Fruit fly (Drosophila melanogaster) whole organism, embryonic: ENCODE measurements around the gene RabX6.

ENCODE experiments used
- B-H2 ChIP-seq: fragments of 200-800 bp; sonication (Bioruptor generic); optimal IDR thresholded peaks from 2 replicates; lab custom pipeline; 2018; ENCODE audit warnings: missing biosample characterization, mild to moderate bottlenecking, missing genetic modification characterization
- CG10321 ChIP-seq: fragments of 200-800 bp; sonication (Bioruptor generic); IDR thresholded peaks from 2 replicates; pipeline ENCODE4 v1.3.6; 2022; ENCODE audit warnings: missing biosample characterization, missing genetic modification characterization
- CG10366 ChIP-seq: fragments of 200-800 bp; sonication (Bioruptor generic); IDR thresholded peaks from 2 replicates; pipeline ENCODE4 v1.3.6; 2022; ENCODE audit warnings: missing biosample characterization, missing genetic modification characterization
- CG12219 ChIP-seq: fragments of 200-800 bp; sonication (Bioruptor generic); optimal IDR thresholded peaks from 3 replicates; lab custom pipeline; 2018; ENCODE audit warnings: missing biosample characterization, mild to moderate bottlenecking, missing genetic modification characterization
- CG12391 ChIP-seq: fragments of 200-800 bp; sonication (Bioruptor generic); optimal IDR thresholded peaks from 3 replicates; lab custom pipeline; 2018; ENCODE audit warnings: missing biosample characterization, mild to moderate bottlenecking, missing genetic modification characterization, moderate library complexity
- CG13287 ChIP-seq: fragments of 200-800 bp; sonication (Bioruptor generic); IDR thresholded peaks from 2 replicates; pipeline ENCODE4 v1.3.6; 2022; ENCODE audit warnings: missing biosample characterization, missing genetic modification characterization; ENCODE audit not compliant: partially characterized antibody
- CG17385 ChIP-seq: fragments of 200-800 bp; sonication (Bioruptor generic); optimal IDR thresholded peaks from 3 replicates; lab custom pipeline; 2018; ENCODE audit warnings: missing biosample characterization, mild to moderate bottlenecking, missing genetic modification characterization
- CG18476 ChIP-seq: fragments of 200-800 bp; sonication (Bioruptor generic); optimal IDR thresholded peaks from 2 replicates; lab custom pipeline; 2016; ENCODE audit warnings: missing biosample characterization, mild to moderate bottlenecking, missing genetic modification characterization
- CG3726 ChIP-seq: fragments of 200-800 bp; sonication (Bioruptor generic); IDR thresholded peaks from 3 replicates; pipeline ENCODE4, ENCODE4 v1.3.6; 2022; ENCODE audit warnings: missing biosample characterization, missing genetic modification characterization
- CG42726 ChIP-seq: fragments of 200-800 bp; sonication (Bioruptor generic); IDR thresholded peaks from 2 replicates; pipeline ENCODE4 v1.3.6; 2022; ENCODE audit warnings: missing biosample characterization, missing genetic modification characterization; ENCODE audit not compliant: partially characterized antibody
- CG43689 ChIP-seq: fragments of 200-800 bp; sonication (Bioruptor generic); IDR thresholded peaks from 2 replicates; pipeline ENCODE4 v1.3.6; 2022; ENCODE audit warnings: missing biosample characterization, missing genetic modification characterization
- CG4404 ChIP-seq: fragments of 200-800 bp; sonication (Bioruptor generic); IDR thresholded peaks from 2 replicates; pipeline ENCODE4 v1.3.6; 2022; ENCODE audit warnings: missing biosample characterization, missing genetic modification characterization
- CG4854 ChIP-seq: fragments of 200-800 bp; sonication (Bioruptor generic); optimal IDR thresholded peaks from 2 replicates; lab custom pipeline; 2016; ENCODE audit warnings: missing biosample characterization, missing genetic modification characterization, inconsistent platforms
- CG6175 ChIP-seq: fragments of 200-800 bp; sonication (Bioruptor generic); IDR thresholded peaks from 3 replicates; pipeline ENCODE4 v1.3.6; 2022; ENCODE audit warnings: missing biosample characterization, missing genetic modification characterization
- CG6272 ChIP-seq: fragments of 200-800 bp; sonication (Bioruptor generic); IDR thresholded peaks from 2 replicates; pipeline ENCODE4 v1.3.6; 2022; ENCODE audit warnings: missing biosample characterization, missing genetic modification characterization
- CG7357 ChIP-seq: fragments of 200-800 bp; sonication (Bioruptor generic); IDR thresholded peaks from 3 replicates; pipeline ENCODE4 v1.3.6; 2022; ENCODE audit warnings: missing biosample characterization, missing genetic modification characterization
- CG8281 ChIP-seq: fragments of 200-800 bp; sonication (Bioruptor generic); optimal IDR thresholded peaks from 2 replicates; lab custom pipeline; 2018; ENCODE audit warnings: missing biosample characterization, mild to moderate bottlenecking, missing genetic modification characterization, moderate library complexity
- CG8359 ChIP-seq: fragments of 200-800 bp; sonication (Bioruptor generic); optimal IDR thresholded peaks from 2 replicates; lab custom pipeline; 2017; ENCODE audit warnings: missing biosample characterization, mild to moderate bottlenecking, missing genetic modification characterization, borderline replicate concordance
- CG8765 ChIP-seq: fragments of 200-800 bp; sonication (Bioruptor generic); IDR thresholded peaks from 2 replicates; pipeline ENCODE4 v1.3.6; 2022; ENCODE audit warnings: missing biosample characterization, missing genetic modification characterization
- CG9727 ChIP-seq: fragments of 200-800 bp; sonication (Bioruptor generic); optimal IDR thresholded peaks from 3 replicates; lab custom pipeline; 2017; ENCODE audit warnings: missing biosample characterization, mild to moderate bottlenecking, missing genetic modification characterization
- D ChIP-seq, 2 experiments: fragments of 200-800 bp in 1 of 2; fragments of >200 bp in 1 of 2; sonication (Bioruptor generic) in 1 of 2; optimal IDR thresholded peaks; 2 replicates in 1 of 2; 3 replicates in 1 of 2; lab custom pipeline; 2017; ENCODE audit warnings: mild to moderate bottlenecking in 1 of 2, missing biosample characterization in 1 of 2, missing genetic modification characterization in 1 of 2, missing genetic modification reagents in 1 of 2
- Dip2 ChIP-seq: fragments of 200-800 bp; sonication (Bioruptor generic); IDR thresholded peaks from 2 replicates; pipeline ENCODE4 v1.3.6; 2022; ENCODE audit warnings: missing biosample characterization, missing genetic modification characterization
- Dp ChIP-seq: fragments of 200-800 bp; sonication (Bioruptor generic); optimal IDR thresholded peaks from 2 replicates; lab custom pipeline; 2018; ENCODE audit warnings: missing biosample characterization, mild to moderate bottlenecking, missing genetic modification characterization, moderate library complexity
- Hmr ChIP-seq: fragments of 200-800 bp; sonication (Bioruptor generic); optimal IDR thresholded peaks from 3 replicates; lab custom pipeline; 2017; ENCODE audit warnings: mild to moderate bottlenecking, missing biosample characterization, missing genetic modification reagents, missing genetic modification characterization
- Lpt ChIP-seq: fragments of >200 bp; optimal IDR thresholded peaks from 2 replicates; lab custom pipeline; 2018; ENCODE audit warnings: missing biosample characterization, missing genetic modification characterization
- MBD-R2 ChIP-seq: fragments of 200-800 bp; sonication (Bioruptor generic); IDR thresholded peaks from 2 replicates; pipeline ENCODE4 v1.3.6; 2022; ENCODE audit warnings: missing biosample characterization, missing genetic modification characterization
- Mes4 ChIP-seq: fragments of 200-800 bp; sonication (Bioruptor generic); optimal IDR thresholded peaks from 2 replicates; lab custom pipeline; 2016; ENCODE audit warnings: missing biosample characterization, missing genetic modification characterization
- NC2α ChIP-seq: fragments of 200-800 bp; sonication (Bioruptor generic); optimal IDR thresholded peaks from 2 replicates; lab custom pipeline; 2016; ENCODE audit warnings: missing biosample characterization, missing genetic modification characterization
- Side ChIP-seq: fragments of 200-800 bp; sonication (Bioruptor generic); optimal IDR thresholded peaks from 2 replicates; lab custom pipeline; 2016; ENCODE audit warnings: missing biosample characterization, missing genetic modification characterization
- Sox100B ChIP-seq: fragments of 200-800 bp; sonication (Bioruptor generic); optimal IDR thresholded peaks from 3 replicates; lab custom pipeline; 2018; ENCODE audit warnings: missing biosample characterization, mild to moderate bottlenecking, missing genetic modification characterization
- Sry-β ChIP-seq: fragments of 200-800 bp; sonication (Bioruptor generic); optimal IDR thresholded peaks from 2 replicates; lab custom pipeline; 2018; ENCODE audit warnings: missing biosample characterization, mild to moderate bottlenecking, missing genetic modification characterization, moderate library complexity
- TFAM ChIP-seq: fragments of 200-800 bp; sonication (Bioruptor generic); optimal IDR thresholded peaks from 2 replicates; lab custom pipeline; 2017; ENCODE audit warnings: missing biosample characterization, missing genetic modification characterization, inconsistent platforms
- Tbp ChIP-seq: fragments of >200 bp; optimal IDR thresholded peaks from 2 replicates; lab custom pipeline; 2018; ENCODE audit warnings: missing biosample characterization, missing genetic modification characterization
- al ChIP-seq: fragments of 200-800 bp; sonication (Bioruptor generic); IDR thresholded peaks from 2 replicates; pipeline ENCODE4 v1.3.6; 2022; ENCODE audit warnings: missing biosample characterization, missing genetic modification characterization
- bab2 ChIP-seq: fragments of 200-800 bp; sonication (Bioruptor generic); optimal IDR thresholded peaks from 2 replicates; lab custom pipeline; 2016; ENCODE audit warnings: missing biosample characterization, missing genetic modification characterization
- cato ChIP-seq: fragments of 200-800 bp; sonication (Bioruptor generic); optimal IDR thresholded peaks from 2 replicates; lab custom pipeline; 2016; ENCODE audit warnings: missing biosample characterization, missing genetic modification characterization, borderline replicate concordance
- caup ChIP-seq: fragments of 200-800 bp; sonication (Bioruptor generic); optimal IDR thresholded peaks from 3 replicates; lab custom pipeline; 2017; ENCODE audit warnings: missing biosample characterization, mild to moderate bottlenecking, missing genetic modification characterization, moderate library complexity; ENCODE audit not compliant: severe bottlenecking
- chm ChIP-seq: fragments of 200-800 bp; sonication (Bioruptor generic); IDR thresholded peaks from 2 replicates; pipeline ENCODE4 v1.3.6; 2022; ENCODE audit warnings: missing biosample characterization, missing genetic modification characterization
- cwo ChIP-seq: fragments of 200-800 bp; sonication (Bioruptor generic); optimal IDR thresholded peaks from 3 replicates; lab custom pipeline; 2017; ENCODE audit warnings: missing biosample characterization, missing genetic modification characterization, mild to moderate bottlenecking, moderate library complexity, missing genetic modification reagents
- disco-r ChIP-seq: fragments of 200-800 bp; sonication (Bioruptor generic); optimal IDR thresholded peaks from 2 replicates; lab custom pipeline; 2016; ENCODE audit warnings: missing biosample characterization, missing genetic modification characterization
- lov ChIP-seq, 2 experiments: fragments of 200-800 bp in 1 of 2; fragments of >200 bp in 1 of 2; sonication (Bioruptor generic) in 1 of 2; IDR thresholded peaks in 1 of 2; optimal IDR thresholded peaks in 1 of 2; 2 replicates in 1 of 2; 3 replicates in 1 of 2; pipeline versions ENCODE4 v1.3.6 to Lab custom; 2017 to 2022; ENCODE audit warnings: missing biosample characterization in 1 of 2, missing genetic modification characterization in 1 of 2
- mam ChIP-seq: fragments of 200-800 bp; sonication (Bioruptor generic); optimal IDR thresholded peaks from 3 replicates; lab custom pipeline; 2016; ENCODE audit warnings: missing biosample characterization, missing genetic modification characterization
- pita ChIP-seq: fragments of 200-800 bp; sonication (Bioruptor generic); optimal IDR thresholded peaks from 2 replicates; lab custom pipeline; 2017; ENCODE audit warnings: missing biosample characterization, mild to moderate bottlenecking, missing genetic modification characterization
- sima ChIP-seq: fragments of 200-800 bp; sonication (Bioruptor generic); optimal IDR thresholded peaks from 2 replicates; lab custom pipeline; 2016; ENCODE audit warnings: missing biosample characterization, missing genetic modification characterization
- slbo ChIP-seq: fragments of 200-800 bp; sonication (Bioruptor generic); IDR thresholded peaks from 2 replicates; pipeline ENCODE4 v1.3.6; 2022; ENCODE audit warnings: missing biosample characterization, missing genetic modification characterization
- tx ChIP-seq: fragments of 200-800 bp; sonication (Bioruptor generic); optimal IDR thresholded peaks from 2 replicates; lab custom pipeline; 2016; ENCODE audit warnings: missing biosample characterization, missing genetic modification characterization
- zf30C ChIP-seq: fragments of 200-800 bp; sonication (Bioruptor generic); optimal IDR thresholded peaks from 3 replicates; lab custom pipeline; 2018; ENCODE audit warnings: missing biosample characterization, mild to moderate bottlenecking, missing genetic modification characterization
- zfh1 ChIP-seq: fragments of 200-800 bp; sonication (Bioruptor generic); IDR thresholded peaks from 3 replicates; pipeline ENCODE4 v1.3.6; 2022; ENCODE audit warnings: missing biosample characterization, missing genetic modification characterization

Gene RabX6

dm6 chr3L:644111-644718 is 46.1 kb upstream of the RabX6 start (continued):
- peak; percentile 77 for TF ChIP-seq CG6272 (GFP tag; lab: Robert Waterston, UW)
- peak; percentile 78 for TF ChIP-seq NC2α
- peak; percentile 65; the same call in 1 of the 2 replicates for TF ChIP-seq MBD-R2 (GFP tag; lab: Robert Waterston, UW)
- no peak for TF ChIP-seq pita (GFP tag; lab: Kevin White, UChicago)
- no peak; the same call in 1 of the 2 replicates for TF ChIP-seq Dip2 (GFP tag; lab: Robert Waterston, UW)
- TF ChIP-seq CG10321, result peak; percentile 49
- TF ChIP-seq zf30C (GFP tag; lab: Kevin White, UChicago), result peak; percentile 78
- TF ChIP-seq CG9727 (GFP tag; lab: Kevin White, UChicago), result peak; percentile 79
- TF ChIP-seq Dp (GFP tag; lab: Kevin White, UChicago), result no peak
- TF ChIP-seq lov (optimal IDR thresholded peaks at IDR 0.05; lab: Kevin White, UChicago), result no peak
- TF ChIP-seq lov (GFP tag; IDR thresholded peaks at IDR 0.05; lab: Robert Waterston, UW), result peak; percentile 86; the same call in 2 of the 3 replicates
- TF ChIP-seq Mes4 (GFP tag; lab: Kevin White, UChicago), result peak; percentile 72
- peak; percentile 62 for TF ChIP-seq al (GFP tag; lab: Robert Waterston, UW)
- peak; percentile 70 for TF ChIP-seq CG8281
- peak; percentile 75 for TF ChIP-seq disco-r (GFP tag; lab: Kevin White, UChicago)
- peak; percentile 93 for TF ChIP-seq zfh1
- peak; percentile 83 for TF ChIP-seq slbo
- peak; percentile 67 for TF ChIP-seq cwo (GFP tag; lab: Kevin White, UChicago)
- peak; percentile 80 for TF ChIP-seq CG43689 (GFP tag; lab: Robert Waterston, UW)
- peak; percentile 87 for TF ChIP-seq Side
- TF ChIP-seq CG12219 (GFP tag; lab: Kevin White, UChicago), result peak; percentile 88
- TF ChIP-seq sima (GFP tag; lab: Kevin White, UChicago), result peak; percentile 72
- peak; percentile 61 for TF ChIP-seq caup (GFP tag; lab: Kevin White, UChicago)
- TF ChIP-seq CG8765, result peak; percentile 60
- no peak for TF ChIP-seq CG13287 (GFP tag; lab: Robert Waterston, UW)
- no peak for TF ChIP-seq Tbp
- TF ChIP-seq Lpt (GFP tag; lab: Kevin White, UChicago), result no peak
- peak; percentile 89 for TF ChIP-seq CG10366 (GFP tag; lab: Robert Waterston, UW)
- TF ChIP-seq CG8359 (GFP tag; lab: Kevin White, UChicago), result peak; percentile 78
- peak; percentile 86 for TF ChIP-seq chm
- TF ChIP-seq CG18476 (GFP tag; lab: Kevin White, UChicago), result peak; percentile 72
- 0 out of 3 replicates have a peak, but pooled peaks have one; percentile 59 for TF ChIP-seq CG3726 (GFP tag; lab: Robert Waterston, UW)
- no peak; the same call in 2 of the 3 replicates for TF ChIP-seq CG6175 (GFP tag; lab: Robert Waterston, UW)
- TF ChIP-seq tx (GFP tag; lab: Kevin White, UChicago), result peak; percentile 83
- TF ChIP-seq B-H2 (GFP tag; lab: Kevin White, UChicago), result no peak
- TF ChIP-seq CG7357 (GFP tag; lab: Robert Waterston, UW), result peak; percentile 73; the same call in 2 of the 3 replicates
- TF ChIP-seq Sry-β (GFP tag; lab: Kevin White, UChicago), result peak; percentile 46
- peak; percentile 79 for TF ChIP-seq CG17385
- peak; percentile 63 for TF ChIP-seq Hmr (GFP tag; lab: Kevin White, UChicago)
- TF ChIP-seq bab2 (GFP tag; lab: Kevin White, UChicago), result peak; percentile 85
- peak; percentile 69 for TF ChIP-seq CG4854 (GFP tag; lab: Kevin White, UChicago)
- TF ChIP-seq mam (GFP tag; lab: Kevin White, UChicago), result peak; percentile 86
- TF ChIP-seq Sox100B (GFP tag; lab: Kevin White, UChicago), result peak; percentile 82
- TF ChIP-seq CG4404 (GFP tag; lab: Robert Waterston, UW), result peak; percentile 40; the same call in 1 of the 2 replicates
- TF ChIP-seq cato, result peak; percentile 82
- TF ChIP-seq CG12391 (tag; lab: Kevin White, UChicago), result peak; percentile 87
- peak; percentile 60 for TF ChIP-seq TFAM
- no peak for TF ChIP-seq D (optimal IDR thresholded peaks at IDR 0.05; lab: Kevin White, UChicago)
- TF ChIP-seq D (GFP tag; optimal IDR thresholded peaks at IDR 0.05; lab: Kevin White, UChicago), result peak; percentile 89
- no peak for TF ChIP-seq CG42726 (GFP tag; lab: Robert Waterston, UW)
